Worm (Caenorhabditis elegans) whole organism, L1 larva: ENCODE results near the gene srx-38.

Source experiments
- alr-1 ChIP-seq: fragments of 200-800 bp; sonication (Bioruptor generic); optimal IDR thresholded peaks from 2 replicates; lab custom pipeline; 2018; ENCODE audit warnings: borderline replicate concordance, mild to moderate bottlenecking, missing genetic modification characterization, missing compliant biosample characterization
- ama-1 ChIP-seq: fragments of 150-350 bp; optimal IDR thresholded peaks from 2 replicates; lab custom pipeline; 2014
- ceh-8 ChIP-seq: fragments of 200-800 bp; sonication (Bioruptor generic); optimal IDR thresholded peaks from 2 replicates; lab custom pipeline; 2018; ENCODE audit warnings: mild to moderate bottlenecking, missing genetic modification characterization, moderate library complexity, missing compliant biosample characterization
- ceh-82 ChIP-seq, 3 experiments: fragments of 150-350 bp in 1 of 3; sonication (generic microtip) in 2 of 3; optimal IDR thresholded peaks; 2 replicates each; lab custom pipeline; 2014 to 2017; ENCODE audit warnings: missing biosample characterization in 3 of 3, missing genetic modification characterization in 3 of 3
- dpl-1 ChIP-seq, 3 experiments: fragments of 150-350 bp in 2 of 3; sonication (generic microtip) in 1 of 3; optimal IDR thresholded peaks; 2 replicates each; lab custom pipeline; 2014 to 2017; ENCODE audit warnings: missing biosample characterization in 3 of 3, missing genetic modification characterization in 3 of 3, missing genetic modification reagents in 3 of 3
- fkh-4 ChIP-seq: sonication (generic microtip); optimal IDR thresholded peaks from 2 replicates; lab custom pipeline; 2016; ENCODE audit warnings: missing compliant biosample characterization, missing genetic modification characterization, borderline replicate concordance
- lin-39 ChIP-seq: fragments of 150-350 bp; optimal IDR thresholded peaks from 2 replicates; lab custom pipeline; 2014; ENCODE audit warnings: missing biosample characterization, missing genetic modification reagents, missing genetic modification characterization
- mep-1 ChIP-seq: fragments of 150-350 bp; optimal IDR thresholded peaks from 2 replicates; lab custom pipeline; 2014; ENCODE audit warnings: missing biosample characterization, missing genetic modification characterization
- nhr-28 ChIP-seq: fragments of 150-350 bp; optimal IDR thresholded peaks from 2 replicates; lab custom pipeline; 2014; ENCODE audit warnings: missing biosample characterization, missing genetic modification characterization
- nhr-76 ChIP-seq: sonication (generic microtip); optimal IDR thresholded peaks from 2 replicates; lab custom pipeline; 2017; ENCODE audit warnings: missing biosample characterization, missing genetic modification characterization
- unc-30 ChIP-seq: sonication (generic microtip); optimal IDR thresholded peaks from 2 replicates; lab custom pipeline; 2017; ENCODE audit warnings: missing biosample characterization, missing genetic modification characterization

DNA sequence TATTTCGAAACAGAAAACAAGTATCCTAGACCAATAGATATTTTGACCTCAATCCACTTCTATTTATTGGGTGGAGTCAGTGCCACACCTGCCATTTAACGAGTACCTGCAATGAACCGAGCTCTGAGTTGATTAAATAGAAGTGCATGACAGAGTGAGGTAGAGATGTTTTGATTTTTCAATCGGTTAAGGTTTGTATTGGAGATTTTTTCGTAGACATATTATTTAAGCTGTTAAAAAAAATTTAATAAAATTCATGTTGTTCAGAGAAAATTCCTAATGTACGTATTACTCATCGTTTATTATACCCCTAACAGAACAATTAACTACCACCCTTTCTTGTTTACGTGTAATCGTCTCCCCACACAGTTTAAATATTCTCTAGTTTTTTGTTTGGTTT is at the start of gene srx-38:
- no peak for TF ChIP-seq mep-1 (tag; lab: Kevin White, UChicago)
- no peak for TF ChIP-seq unc-30 (tag; lab: Kevin White, UChicago)
- TF ChIP-seq lin-39, result no peak
- no peak for TF ChIP-seq ceh-82 (tag; optimal IDR thresholded peaks at IDR 0.05; lab: Kevin White, UChicago)
- TF ChIP-seq dpl-1 (GFP tag; optimal IDR thresholded peaks at IDR 0.05; lab: Kevin White, UChicago), result no peak
- no peak for TF ChIP-seq nhr-28
- TF ChIP-seq ama-1 (lab: Kevin White, UChicago), result no peak
- TF ChIP-seq fkh-4, result no peak
- no peak for TF ChIP-seq nhr-76 (tag; lab: Kevin White, UChicago)
- no peak for TF ChIP-seq ceh-8
- no peak for TF ChIP-seq alr-1 (tag; lab: Kevin White, UChicago)
